Fruit fly (Drosophila melanogaster): ENCODE results near the gene Tao.

DNA sequence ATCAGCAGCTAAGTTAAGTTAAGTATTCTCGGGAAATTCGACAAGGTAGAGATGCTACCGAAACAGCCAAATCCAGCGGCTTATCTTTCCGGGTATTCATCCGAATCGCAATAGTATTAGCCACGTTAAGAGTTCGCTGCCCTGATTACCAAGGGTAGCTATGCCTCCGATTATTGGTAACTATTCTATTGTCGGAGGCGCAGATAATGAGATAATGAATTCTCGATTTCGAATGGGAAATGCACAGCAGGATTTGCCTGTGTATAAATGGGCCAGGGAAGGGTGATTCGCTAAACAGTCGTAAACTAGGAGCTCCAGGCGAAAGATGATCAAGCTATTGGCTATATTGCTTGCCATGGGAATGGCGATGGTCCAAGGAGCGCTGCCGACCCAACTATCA lies 3.7 kb upstream of the Tao start, which contains the start of gene CG14204:
- TF ChIP-seq CTCF (optimal IDR thresholded peaks at IDR 0.05) (no peak), CG8478 (optimal IDR thresholded peaks at IDR 0.05) (no peak)

Data from S2 (cell line).